Worm (Caenorhabditis elegans) whole organism, late embryonic: Measurements from ENCODE around the gene endu-2.

Source experiments
- F13H6.1 ChIP-seq: sonication (generic microtip); optimal IDR thresholded peaks from 2 replicates; lab custom pipeline; 2016; ENCODE audit warnings: missing genetic modification characterization, missing compliant biosample characterization
- K02D7.2 ChIP-seq: sonication (generic microtip); optimal IDR thresholded peaks from 2 replicates; lab custom pipeline; 2017; ENCODE audit warnings: mild to moderate bottlenecking, missing genetic modification characterization, missing compliant biosample characterization
- K09A11.1 ChIP-seq: sonication (generic microtip); optimal IDR thresholded peaks from 2 replicates; lab custom pipeline; 2017; ENCODE audit warnings: antibody characterized with exemption, mild to moderate bottlenecking, missing genetic modification characterization, missing compliant biosample characterization; ENCODE audit not compliant: insufficient read depth
- Y22D7AL.16 ChIP-seq: sonication (generic microtip); optimal IDR thresholded peaks from 2 replicates; lab custom pipeline; 2016; ENCODE audit warnings: missing genetic modification characterization, missing compliant biosample characterization
- ahr-1 ChIP-seq: sonication (generic microtip); optimal IDR thresholded peaks from 2 replicates; lab custom pipeline; 2016; ENCODE audit warnings: missing genetic modification characterization, missing compliant biosample characterization
- ceh-18 ChIP-seq: sonication (generic microtip); optimal IDR thresholded peaks from 2 replicates; lab custom pipeline; 2016; ENCODE audit warnings: missing genetic modification characterization, missing compliant biosample characterization
- ceh-19 ChIP-seq: fragments of 200-800 bp; sonication (Bioruptor generic); optimal IDR thresholded peaks from 2 replicates; lab custom pipeline; 2018; ENCODE audit warnings: mild to moderate bottlenecking, missing genetic modification characterization, missing compliant biosample characterization
- ceh-22 ChIP-seq: sonication (generic microtip); optimal IDR thresholded peaks from 2 replicates; lab custom pipeline; 2017; ENCODE audit warnings: missing biosample characterization, missing genetic modification characterization
- ceh-30 ChIP-seq: fragments of 150-350 bp; optimal IDR thresholded peaks from 2 replicates; lab custom pipeline; 2014; ENCODE audit warnings: missing biosample characterization, missing genetic modification characterization
- ceh-31 ChIP-seq: sonication (generic microtip); optimal IDR thresholded peaks from 2 replicates; lab custom pipeline; 2016; ENCODE audit warnings: missing genetic modification characterization, missing compliant biosample characterization
- ceh-34 ChIP-seq: sonication (generic microtip); optimal IDR thresholded peaks from 2 replicates; lab custom pipeline; 2016; ENCODE audit warnings: mild to moderate bottlenecking, missing genetic modification characterization, missing compliant biosample characterization
- che-1 ChIP-seq: sonication (generic microtip); optimal IDR thresholded peaks from 2 replicates; lab custom pipeline; 2016; ENCODE audit warnings: mild to moderate bottlenecking, missing genetic modification characterization, missing compliant biosample characterization
- dmd-4 ChIP-seq: sonication (generic microtip); optimal IDR thresholded peaks from 2 replicates; lab custom pipeline; 2016; ENCODE audit warnings: borderline replicate concordance, missing genetic modification characterization, missing compliant biosample characterization
- dve-1 ChIP-seq: sonication (generic microtip); optimal IDR thresholded peaks from 2 replicates; lab custom pipeline; 2017; ENCODE audit warnings: antibody characterized with exemption, mild to moderate bottlenecking, missing genetic modification characterization, missing compliant biosample characterization
- elt-2 ChIP-seq: sonication (generic microtip); optimal IDR thresholded peaks from 2 replicates; lab custom pipeline; 2016; ENCODE audit warnings: missing genetic modification reagents, missing genetic modification characterization, missing compliant biosample characterization
- elt-4 ChIP-seq: sonication (generic microtip); optimal IDR thresholded peaks from 2 replicates; lab custom pipeline; 2016; ENCODE audit warnings: missing genetic modification characterization, missing compliant biosample characterization
- ets-4 ChIP-seq: sonication (generic microtip); optimal IDR thresholded peaks from 2 replicates; lab custom pipeline; 2016; ENCODE audit warnings: missing genetic modification characterization, missing compliant biosample characterization
- eyg-1 ChIP-seq: sonication (generic microtip); optimal IDR thresholded peaks from 2 replicates; lab custom pipeline; 2016; ENCODE audit warnings: missing genotype, missing genetic modification characterization, missing compliant biosample characterization
- hlh-15 ChIP-seq: sonication (generic microtip); optimal IDR thresholded peaks from 2 replicates; lab custom pipeline; 2016; ENCODE audit warnings: missing genetic modification characterization, missing compliant biosample characterization
- hlh-30 ChIP-seq: sonication (generic microtip); optimal IDR thresholded peaks from 2 replicates; lab custom pipeline; 2017; ENCODE audit warnings: antibody characterized with exemption, missing genetic modification characterization, missing compliant biosample characterization; ENCODE audit not compliant: insufficient read depth
- lim-6 ChIP-seq: sonication (generic microtip); optimal IDR thresholded peaks from 2 replicates; lab custom pipeline; 2016; ENCODE audit warnings: missing genetic modification characterization, missing compliant biosample characterization
- mec-3 ChIP-seq: sonication (generic microtip); optimal IDR thresholded peaks from 2 replicates; lab custom pipeline; 2016; ENCODE audit warnings: borderline replicate concordance, missing genetic modification characterization, missing compliant biosample characterization
- nfya-1 ChIP-seq: sonication (generic microtip); optimal IDR thresholded peaks from 2 replicates; lab custom pipeline; 2017; ENCODE audit warnings: missing genetic modification characterization, mild to moderate bottlenecking, missing compliant biosample characterization, antibody characterized with exemption, moderate library complexity
- nhr-232 ChIP-seq: sonication (generic microtip); optimal IDR thresholded peaks from 2 replicates; lab custom pipeline; 2016; ENCODE audit warnings: missing genetic modification characterization, missing compliant biosample characterization
- npax-4 ChIP-seq: sonication (generic microtip); optimal IDR thresholded peaks from 2 replicates; lab custom pipeline; 2016; ENCODE audit warnings: missing genetic modification characterization, missing compliant biosample characterization
- odd-2 ChIP-seq: sonication (generic microtip); optimal IDR thresholded peaks from 2 replicates; lab custom pipeline; 2017; ENCODE audit warnings: antibody characterized with exemption, mild to moderate bottlenecking, missing genetic modification characterization, missing compliant biosample characterization
- pag-3 ChIP-seq: sonication (generic microtip); optimal IDR thresholded peaks from 2 replicates; lab custom pipeline; 2016; ENCODE audit warnings: missing compliant biosample characterization, missing genetic modification characterization, borderline replicate concordance
- pha-2 ChIP-seq: sonication (generic microtip); optimal IDR thresholded peaks from 2 replicates; lab custom pipeline; 2017; ENCODE audit warnings: mild to moderate bottlenecking, missing genetic modification characterization, missing compliant biosample characterization
- rnt-1 ChIP-seq: sonication (generic microtip); optimal IDR thresholded peaks from 2 replicates; lab custom pipeline; 2016; ENCODE audit warnings: missing genetic modification characterization, missing compliant biosample characterization
- sox-4 ChIP-seq: sonication (generic microtip); optimal IDR thresholded peaks from 2 replicates; lab custom pipeline; 2017; ENCODE audit warnings: mild to moderate bottlenecking, missing genetic modification characterization, inconsistent platforms, missing compliant biosample characterization
- syd-9 ChIP-seq: sonication (generic microtip); optimal IDR thresholded peaks from 2 replicates; lab custom pipeline; 2016; ENCODE audit warnings: mild to moderate bottlenecking, missing genetic modification characterization, moderate library complexity, missing compliant biosample characterization
- tbx-2 ChIP-seq: sonication (generic microtip); optimal IDR thresholded peaks from 2 replicates; lab custom pipeline; 2016; ENCODE audit warnings: missing genetic modification characterization, missing compliant biosample characterization
- tbx-7 ChIP-seq: sonication (generic microtip); optimal IDR thresholded peaks from 2 replicates; lab custom pipeline; 2016; ENCODE audit warnings: missing genotype, missing genetic modification characterization, missing compliant biosample characterization
- unc-86 ChIP-seq: sonication (generic microtip); optimal IDR thresholded peaks from 2 replicates; lab custom pipeline; 2016; ENCODE audit warnings: missing genetic modification characterization, missing compliant biosample characterization
- ztf-16 ChIP-seq: sonication (generic microtip); optimal IDR thresholded peaks from 2 replicates; lab custom pipeline; 2017; ENCODE audit warnings: missing genetic modification characterization, missing compliant biosample characterization

endu-2 gene

ce11 chrX:8210999-8211398, 31.1 kb upstream of the endu-2 start, which contains the start of gene cdd-1:
Gene cdd-1 (minus strand): TSS chrX:8211149.
- TF ChIP-seq nfya-1: no peak
- no peak for TF ChIP-seq pha-2 (tag; lab: Kevin White, UChicago)
- peak; percentile 89 for TF ChIP-seq elt-2 (tag; lab: Kevin White, UChicago)
- no peak for TF ChIP-seq Y22D7AL.16 (tag; lab: Kevin White, UChicago)
- no peak for TF ChIP-seq ztf-16

- TF ChIP-seq ceh-30 (tag; lab: Kevin White, UChicago) (no peak), pag-3 (tag; lab: Kevin White, UChicago) (no peak), K09A11.1 (tag; lab: Kevin White, UChicago) (no peak), tbx-2 (tag; lab: Kevin White, UChicago) (no peak), dmd-4 (tag; lab: Kevin White, UChicago) (no peak), ceh-18 (tag; lab: Kevin White, UChicago) (no peak), sox-4 (no peak), npax-4 (no peak), K02D7.2 (no peak), dve-1 (tag; lab: Kevin White, UChicago) (no peak), syd-9 (no peak), ceh-34 (tag; lab: Kevin White, UChicago) (no peak)
Observed at ce11 chrX:8214424-8215115, 27.5 kb upstream of the endu-2 start, which contains the start of gene C47D2.1. Gene C47D2.1 (plus strand): TSS chrX:8215065.

- no peak for TF ChIP-seq Y22D7AL.16 (tag; lab: Kevin White, UChicago)
- TF ChIP-seq ceh-31 (tag; lab: Kevin White, UChicago): no peak
- no peak for TF ChIP-seq mec-3 (tag; lab: Kevin White, UChicago)
- TF ChIP-seq tbx-2 (tag; lab: Kevin White, UChicago): no peak
- no peak for TF ChIP-seq ets-4 (tag; lab: Kevin White, UChicago)
- no peak for TF ChIP-seq eyg-1 (tag; lab: Kevin White, UChicago)
- no peak for TF ChIP-seq ceh-19 (GFP tag; lab: Kevin White, UChicago)
- no peak for TF ChIP-seq elt-4 (tag; lab: Kevin White, UChicago)
- TF ChIP-seq syd-9: no peak
- TF ChIP-seq ceh-30 (tag; lab: Kevin White, UChicago): no peak
- TF ChIP-seq lim-6: no peak
- no peak for TF ChIP-seq F13H6.1 (tag; lab: Kevin White, UChicago)
- TF ChIP-seq hlh-15 (tag; lab: Kevin White, UChicago): no peak
- TF ChIP-seq ceh-22 (tag; lab: Kevin White, UChicago): no peak
- no peak for TF ChIP-seq ceh-34 (tag; lab: Kevin White, UChicago)
- no peak for TF ChIP-seq che-1 (tag; lab: Kevin White, UChicago)
- no peak for TF ChIP-seq nhr-232 (tag; lab: Kevin White, UChicago)
- TF ChIP-seq pag-3 (tag; lab: Kevin White, UChicago): no peak
Observed at ce11 chrX:8216957-8217356, 25.1 kb upstream of the endu-2 start.

- no peak for TF ChIP-seq nhr-232 (tag; lab: Kevin White, UChicago)
- no peak for TF ChIP-seq unc-86 (tag; lab: Kevin White, UChicago)
- no peak for TF ChIP-seq ceh-22 (tag; lab: Kevin White, UChicago)
- TF ChIP-seq ceh-30 (tag; lab: Kevin White, UChicago): no peak
- no peak for TF ChIP-seq elt-2 (tag; lab: Kevin White, UChicago)
- no peak for TF ChIP-seq rnt-1
- no peak for TF ChIP-seq tbx-7 (tag; lab: Kevin White, UChicago)
- no peak for TF ChIP-seq ahr-1 (tag; lab: Kevin White, UChicago)
- TF ChIP-seq odd-2 (tag; lab: Kevin White, UChicago): no peak
- no peak for TF ChIP-seq hlh-30 (tag; lab: Kevin White, UChicago)
Observed at ce11 chrX:8218653-8219052, 23.4 kb upstream of the endu-2 start, which contains the start of gene K02A6.4. Gene K02A6.4 (minus strand): TSS chrX:8218753.
